Worm (Caenorhabditis elegans) whole organism, L4 larva: ENCODE results near the gene slmp-1.

ENCODE experiments used
- ces-1 ChIP-seq: fragments of 150-350 bp; sonication (generic microtip); optimal IDR thresholded peaks from 4 replicates; lab custom pipeline; 2014; ENCODE audit warnings: missing biosample characterization, missing genetic modification reagents, missing genetic modification characterization
- dpl-1 ChIP-seq: fragments of 150-350 bp; optimal IDR thresholded peaks from 2 replicates; lab custom pipeline; 2014; ENCODE audit warnings: missing biosample characterization, missing genetic modification reagents, missing genetic modification characterization
- duxl-1 ChIP-seq: sonication (generic microtip); optimal IDR thresholded peaks from 2 replicates; lab custom pipeline; 2016; ENCODE audit warnings: mild to moderate bottlenecking, missing genetic modification characterization, moderate library complexity, missing compliant biosample characterization; ENCODE audit not compliant: poor library complexity
- gei-8 ChIP-seq: fragments of 200-800 bp; sonication (Bioruptor generic); optimal IDR thresholded peaks from 2 replicates; lab custom pipeline; 2018; ENCODE audit warnings: mild to moderate bottlenecking, missing genetic modification characterization, missing compliant biosample characterization
- lsy-2 ChIP-seq, 2 experiments: fragments of 150-350 bp in 1 of 2; sonication (generic microtip) in 1 of 2; optimal IDR thresholded peaks; 2 replicates each; lab custom pipeline; 2014 to 2017; ENCODE audit warnings: missing biosample characterization in 2 of 2, missing genetic modification characterization in 2 of 2
- mdl-1 ChIP-seq, 2 experiments: fragments of 150-350 bp in 1 of 2; sonication (generic microtip) in 1 of 2; optimal IDR thresholded peaks; 2 replicates each; lab custom pipeline; 2014 to 2017; ENCODE audit warnings: missing biosample characterization in 2 of 2, missing genetic modification characterization in 2 of 2
- nhr-11 ChIP-seq: fragments of 150-350 bp; optimal IDR thresholded peaks from 2 replicates; lab custom pipeline; 2014; ENCODE audit warnings: missing biosample characterization, missing genetic modification characterization
- nhr-111 ChIP-seq: fragments of 200-800 bp; sonication (Bioruptor generic); optimal IDR thresholded peaks from 2 replicates; lab custom pipeline; 2018; ENCODE audit warnings: mild to moderate bottlenecking, missing genetic modification characterization, missing compliant biosample characterization
- nhr-237 ChIP-seq: sonication (generic microtip); optimal IDR thresholded peaks from 2 replicates; lab custom pipeline; 2017; ENCODE audit warnings: missing biosample characterization, missing genetic modification characterization
- nhr-41 ChIP-seq: fragments of 200-800 bp; sonication (Bioruptor generic); IDR thresholded peaks from 2 replicates; pipeline ENCODE4 v1.3.6; 2022; ENCODE audit warnings: missing genetic modification reagents, missing genetic modification characterization, missing compliant biosample characterization
- pqm-1 ChIP-seq: sonication (generic microtip); optimal IDR thresholded peaks from 2 replicates; lab custom pipeline; 2017; ENCODE audit warnings: missing biosample characterization, missing genetic modification characterization
- sdz-12 ChIP-seq: fragments of 200-800 bp; sonication (Bioruptor generic); optimal IDR thresholded peaks from 2 replicates; lab custom pipeline; 2018; ENCODE audit warnings: mild to moderate bottlenecking, missing genetic modification characterization, missing compliant biosample characterization
- snpc-4 ChIP-seq: fragments of 150-350 bp; optimal IDR thresholded peaks from 2 replicates; lab custom pipeline; 2014; ENCODE audit warnings: missing biosample characterization, missing genetic modification characterization
- zag-1 ChIP-seq: fragments of 150-350 bp; optimal IDR thresholded peaks from 2 replicates; lab custom pipeline; 2014; ENCODE audit warnings: missing biosample characterization, missing genetic modification characterization

DNA sequence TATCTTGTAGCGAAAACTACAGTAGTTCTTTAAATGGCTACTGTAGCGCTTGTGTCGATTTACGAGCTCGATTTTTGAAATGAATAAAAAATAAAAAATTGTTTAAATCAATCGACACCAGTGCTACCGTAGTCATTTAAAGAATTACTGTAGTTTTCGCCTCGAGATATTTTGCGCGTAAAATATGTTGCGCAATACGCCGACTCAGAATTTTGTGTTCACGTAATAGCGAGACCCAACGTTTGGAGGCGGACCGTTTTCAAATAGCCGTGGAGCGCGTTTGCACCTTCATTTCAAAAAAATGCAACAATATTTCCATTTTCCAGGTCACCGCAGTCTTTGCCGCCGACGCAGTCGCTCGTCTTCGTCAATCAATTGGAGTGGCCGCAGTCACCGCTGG, 46.7 kb downstream of the slmp-1 start:
- TF ChIP-seq lsy-2 (tag; optimal IDR thresholded peaks at IDR 0.05; lab: Kevin White, UChicago) = no peak
- TF ChIP-seq nhr-41 (GFP tag; lab: Robert Waterston, UW) = no peak
- no peak for TF ChIP-seq duxl-1
- TF ChIP-seq nhr-11 (tag; lab: Kevin White, UChicago) = no peak
- no peak for TF ChIP-seq nhr-237 (tag; lab: Kevin White, UChicago)
- TF ChIP-seq ces-1 (GFP tag; lab: Kevin White, UChicago) = no peak
- no peak for TF ChIP-seq mdl-1 (tag; optimal IDR thresholded peaks at IDR 0.05; lab: Kevin White, UChicago)
- TF ChIP-seq zag-1 = no peak
- TF ChIP-seq sdz-12 = no peak
- no peak for TF ChIP-seq dpl-1 (GFP tag; lab: Kevin White, UChicago)
- TF ChIP-seq snpc-4 = no peak
- TF ChIP-seq nhr-111 = no peak
- TF ChIP-seq pqm-1 = no peak
- TF ChIP-seq gei-8 (GFP tag; lab: Kevin White, UChicago) = no peak
